Worm (Caenorhabditis elegans) whole organism, early embryonic: Measurements from ENCODE around the gene F11G11.5.
"Not testable (repeated sequence)": the region's sequence is repeated elsewhere in the genome, so short reads cannot be mapped to it uniquely, and the experiment has no call there.

Source experiments
- B0310.2 ChIP-seq: sonication (generic microtip); optimal IDR thresholded peaks from 2 replicates; lab custom pipeline; 2016; ENCODE audit warnings: mild to moderate bottlenecking, missing genetic modification characterization, missing compliant biosample characterization
- F13C5.2 ChIP-seq: sonication (generic microtip); optimal IDR thresholded peaks from 2 replicates; lab custom pipeline; 2017; ENCODE audit warnings: mild to moderate bottlenecking, missing genetic modification characterization, inconsistent platforms, missing compliant biosample characterization
- aly-1 ChIP-seq: sonication (generic microtip); optimal IDR thresholded peaks from 2 replicates; lab custom pipeline; 2016; ENCODE audit warnings: missing genetic modification characterization, missing compliant biosample characterization
- ama-1 ChIP-seq: fragments of 150-350 bp; optimal IDR thresholded peaks from 2 replicates; lab custom pipeline; 2014
- ceh-13 ChIP-seq: fragments of 200-800 bp; sonication (Bioruptor generic); optimal IDR thresholded peaks from 2 replicates; lab custom pipeline; 2018; ENCODE audit warnings: mild to moderate bottlenecking, missing genetic modification characterization, missing compliant biosample characterization
- ets-7 ChIP-seq: sonication (generic microtip); optimal IDR thresholded peaks from 2 replicates; lab custom pipeline; 2016; ENCODE audit warnings: missing genotype, missing genetic modification characterization, missing compliant biosample characterization
- flt-1 ChIP-seq: fragments of 200-800 bp; sonication (Bioruptor generic); IDR thresholded peaks from 2 replicates; pipeline ENCODE4 v1.3.6; 2022; ENCODE audit warnings: missing genetic modification characterization, missing compliant biosample characterization
- hmbx-1 ChIP-seq: sonication (generic microtip); optimal IDR thresholded peaks from 2 replicates; lab custom pipeline; 2016; ENCODE audit warnings: mild to moderate bottlenecking, missing genetic modification characterization, missing compliant biosample characterization
- hmg-4 ChIP-seq: fragments of 200-800 bp; sonication (Bioruptor generic); optimal IDR thresholded peaks from 2 replicates; lab custom pipeline; 2018; ENCODE audit warnings: mild to moderate bottlenecking, missing genetic modification characterization, missing compliant biosample characterization
- hnd-1 ChIP-seq: sonication (generic microtip); optimal IDR thresholded peaks from 2 replicates; lab custom pipeline; 2016; ENCODE audit warnings: missing genetic modification characterization, missing compliant biosample characterization
- pes-1 ChIP-seq: fragments of 200-800 bp; sonication (Bioruptor generic); IDR thresholded peaks from 2 replicates; pipeline ENCODE4 v1.3.6; 2022; ENCODE audit warnings: missing genetic modification reagents, missing genetic modification characterization, missing compliant biosample characterization
- scrt-1 ChIP-seq: fragments of 200-800 bp; sonication (Bioruptor generic); IDR thresholded peaks from 2 replicates; pipeline ENCODE4 v1.3.6; 2022; ENCODE audit warnings: missing genetic modification characterization, missing compliant biosample characterization
- sea-1 ChIP-seq: fragments of 200-800 bp; sonication (Bioruptor generic); conservative IDR thresholded peaks from 2 replicates; pipeline ENCODE4 v1.3.6; 2022; ENCODE audit warnings: missing genetic modification characterization, missing compliant biosample characterization
- tbx-11 ChIP-seq: fragments of 200-800 bp; sonication (Bioruptor generic); IDR thresholded peaks from 2 replicates; pipeline ENCODE4 v1.3.6; 2022; ENCODE audit warnings: missing genetic modification characterization, missing compliant biosample characterization
- tbx-37 ChIP-seq: fragments of 200-800 bp; sonication (Bioruptor generic); conservative IDR thresholded peaks from 2 replicates; pipeline ENCODE4 v1.3.6; 2022; ENCODE audit warnings: missing genetic modification reagents, missing genetic modification characterization, missing compliant biosample characterization
- tra-4 ChIP-seq: sonication (generic microtip); optimal IDR thresholded peaks from 2 replicates; lab custom pipeline; 2017; ENCODE audit warnings: missing genetic modification characterization, missing compliant biosample characterization

The F11G11.5 gene

ce11 chrII:4857873-4858364 lies at the start of gene F11G11.5:
TSS of gene F11G11.5 (plus strand) at chrII:4857923.
- TF ChIP-seq pes-1 (GFP tag; lab: Robert Waterston, UW), result no peak
- TF ChIP-seq aly-1 (tag; lab: Kevin White, UChicago), result no peak
- no peak for TF ChIP-seq tbx-11 (GFP tag; lab: Robert Waterston, UW)
- no peak for TF ChIP-seq hmbx-1 (tag; lab: Kevin White, UChicago)
- no peak for TF ChIP-seq tbx-37 (GFP tag; lab: Robert Waterston, UW)
- no peak for TF ChIP-seq B0310.2 (tag; lab: Kevin White, UChicago)
- TF ChIP-seq ama-1 (lab: Kevin White, UChicago), result no peak
- no peak for TF ChIP-seq ceh-13 (GFP tag; lab: Kevin White, UChicago)
- TF ChIP-seq scrt-1 (GFP tag; lab: Robert Waterston, UW), result no peak
- no peak for TF ChIP-seq sea-1
- TF ChIP-seq ets-7 (tag; lab: Kevin White, UChicago), result no peak
- no peak for TF ChIP-seq hmg-4 (GFP tag; lab: Kevin White, UChicago)
- TF ChIP-seq tra-4 (tag; lab: Kevin White, UChicago), result no peak
- TF ChIP-seq hnd-1 (tag; lab: Kevin White, UChicago), result no peak

ce11 chrII:4811986-4812385 lies 45.7 kb upstream of the F11G11.5 start, which contains the start of gene rig-6:
TSS of gene rig-6 (minus strand) at chrII:4812086.
- no peak for TF ChIP-seq tra-4 (tag; lab: Kevin White, UChicago)
- no peak for TF ChIP-seq hmbx-1 (tag; lab: Kevin White, UChicago)
- TF ChIP-seq flt-1 (GFP tag; lab: Robert Waterston, UW), result no peak
- no peak for TF ChIP-seq sea-1
- TF ChIP-seq tbx-37 (GFP tag; lab: Robert Waterston, UW), result no peak
- no peak for TF ChIP-seq ets-7 (tag; lab: Kevin White, UChicago)
- TF ChIP-seq B0310.2 (tag; lab: Kevin White, UChicago), result no peak
- no peak for TF ChIP-seq tbx-11 (GFP tag; lab: Robert Waterston, UW)
- no peak for TF ChIP-seq ceh-13 (GFP tag; lab: Kevin White, UChicago)
- TF ChIP-seq ama-1 (lab: Kevin White, UChicago), result no peak
- TF ChIP-seq hnd-1 (tag; lab: Kevin White, UChicago), result no peak
- TF ChIP-seq F13C5.2 (tag; lab: Kevin White, UChicago), result no peak
- TF ChIP-seq aly-1 (tag; lab: Kevin White, UChicago), result no peak

- no peak for TF ChIP-seq sea-1
- no peak for TF ChIP-seq tbx-37 (GFP tag; lab: Robert Waterston, UW)
- no peak for TF ChIP-seq scrt-1 (GFP tag; lab: Robert Waterston, UW)
- no peak for TF ChIP-seq tra-4 (tag; lab: Kevin White, UChicago)
Measured at ce11 chrII:4815356-4815755, 42.4 kb upstream of the F11G11.5 start.

ce11 chrII:4818780-4819179 lies 38.9 kb upstream of the F11G11.5 start:
- TF ChIP-seq flt-1 (GFP tag; lab: Robert Waterston, UW), result no peak
- no peak for TF ChIP-seq hmbx-1 (tag; lab: Kevin White, UChicago)
- no peak for TF ChIP-seq hmg-4 (GFP tag; lab: Kevin White, UChicago)
- TF ChIP-seq tra-4 (tag; lab: Kevin White, UChicago), result no peak
- no peak for TF ChIP-seq scrt-1 (GFP tag; lab: Robert Waterston, UW)
- no peak for TF ChIP-seq sea-1
- no peak for TF ChIP-seq ama-1 (lab: Kevin White, UChicago)
- no peak for TF ChIP-seq aly-1 (tag; lab: Kevin White, UChicago)
- no peak for TF ChIP-seq ets-7 (tag; lab: Kevin White, UChicago)
- no peak for TF ChIP-seq tbx-11 (GFP tag; lab: Robert Waterston, UW)
- TF ChIP-seq hnd-1 (tag; lab: Kevin White, UChicago), result no peak
- TF ChIP-seq F13C5.2 (tag; lab: Kevin White, UChicago), result no peak
- no peak for TF ChIP-seq tbx-37 (GFP tag; lab: Robert Waterston, UW)
- no peak for TF ChIP-seq B0310.2 (tag; lab: Kevin White, UChicago)
- no peak for TF ChIP-seq ceh-13 (GFP tag; lab: Kevin White, UChicago)
- no peak for TF ChIP-seq pes-1 (GFP tag; lab: Robert Waterston, UW)

ce11 chrII:4821739-4822138 lies 36.0 kb upstream of the F11G11.5 start, which contains the start of gene lact-5:
TSS of gene lact-5 (minus strand) at chrII:4821739.
- TF ChIP-seq hmbx-1 (tag; lab: Kevin White, UChicago) (no peak), aly-1 (tag; lab: Kevin White, UChicago) (no peak), tra-4 (tag; lab: Kevin White, UChicago) (no peak), ama-1 (lab: Kevin White, UChicago) (no peak), B0310.2 (tag; lab: Kevin White, UChicago) (no peak), tbx-37 (GFP tag; lab: Robert Waterston, UW) (no peak), pes-1 (GFP tag; lab: Robert Waterston, UW) (no peak), ets-7 (tag; lab: Kevin White, UChicago) (no peak)

- no peak for TF ChIP-seq hmg-4 (GFP tag; lab: Kevin White, UChicago)
Measured at ce11 chrII:4822610-4823009, 35.1 kb upstream of the F11G11.5 start.

ce11 chrII:4825133-4825532 lies 32.6 kb upstream of the F11G11.5 start, which contains the start of the genes C33F10.8 and msp-40:
TSS of gene C33F10.8 (minus strand) at chrII:4825233.
TSS of gene msp-40 (plus strand) at chrII:4825414.
- not testable (repeated sequence) for TF ChIP-seq hnd-1 (tag; lab: Kevin White, UChicago); tbx-37 (GFP tag; lab: Robert Waterston, UW); flt-1 (GFP tag; lab: Robert Waterston, UW)
